Worm (Caenorhabditis elegans) whole organism, L3 larva: ENCODE measurements around the gene lact-7.

ENCODE experiments used
- R02D3.7 ChIP-seq: fragments of 150-350 bp; optimal IDR thresholded peaks from 2 replicates; lab custom pipeline; 2014; ENCODE audit warnings: missing biosample characterization, missing genetic modification characterization
- ZK546.5 ChIP-seq: sonication (generic microtip); optimal IDR thresholded peaks from 2 replicates; lab custom pipeline; 2017; ENCODE audit warnings: missing biosample characterization, missing genetic modification characterization
- ama-1 ChIP-seq: fragments of 150-350 bp; optimal IDR thresholded peaks from 2 replicates; lab custom pipeline; 2018
- ceh-16 ChIP-seq: sonication (generic microtip); optimal IDR thresholded peaks from 2 replicates; lab custom pipeline; 2017; ENCODE audit warnings: missing biosample characterization, missing genetic modification characterization
- ceh-28 ChIP-seq: fragments of 150-350 bp; optimal IDR thresholded peaks from 2 replicates; lab custom pipeline; 2014; ENCODE audit warnings: missing biosample characterization, missing genetic modification reagents, missing genetic modification characterization
- ceh-82 ChIP-seq: fragments of 150-350 bp; optimal IDR thresholded peaks from 2 replicates; lab custom pipeline; 2014; ENCODE audit warnings: missing biosample characterization, missing genetic modification characterization
- ceh-9 ChIP-seq: sonication (generic microtip); optimal IDR thresholded peaks from 2 replicates; lab custom pipeline; 2018; ENCODE audit warnings: missing biosample characterization, missing genetic modification characterization
- daf-12 ChIP-seq: fragments of 150-350 bp; optimal IDR thresholded peaks from 2 replicates; lab custom pipeline; 2014; ENCODE audit warnings: missing biosample characterization, missing genetic modification reagents, missing genetic modification characterization
- egl-27 ChIP-seq: sonication (generic microtip); optimal IDR thresholded peaks from 4 replicates; lab custom pipeline; 2017; ENCODE audit warnings: missing biosample characterization, missing genetic modification reagents, missing genetic modification characterization
- egl-5 ChIP-seq: fragments of 150-350 bp; optimal IDR thresholded peaks from 2 replicates; lab custom pipeline; 2017; ENCODE audit warnings: missing biosample characterization, missing genetic modification reagents, missing genetic modification characterization, inconsistent platforms
- elt-1 ChIP-seq: fragments of 150-350 bp; optimal IDR thresholded peaks from 2 replicates; lab custom pipeline; 2014; ENCODE audit warnings: missing biosample characterization, missing genetic modification characterization
- elt-2 ChIP-seq: sonication (generic microtip); optimal IDR thresholded peaks from 2 replicates; lab custom pipeline; 2016; ENCODE audit warnings: missing genetic modification reagents, mild to moderate bottlenecking, missing genetic modification characterization, missing compliant biosample characterization
- elt-3 ChIP-seq, 3 experiments: fragments of 150-350 bp in 1 of 3; sonication (generic microtip) in 2 of 3; optimal IDR thresholded peaks; 2 replicates in 2 of 3; 4 replicates in 1 of 3; lab custom pipeline; 2014 to 2017; ENCODE audit warnings: missing biosample characterization in 3 of 3, missing genetic modification characterization in 3 of 3
- eor-1 ChIP-seq, 2 experiments: fragments of 150-350 bp; optimal IDR thresholded peaks; 2 replicates each; lab custom pipeline; 2014 to 2018; ENCODE audit warnings: missing biosample characterization in 2 of 2, missing genetic modification characterization in 2 of 2
- fkh-10 ChIP-seq: sonication (generic microtip); optimal IDR thresholded peaks from 2 replicates; lab custom pipeline; 2017; ENCODE audit warnings: missing biosample characterization, missing genetic modification reagents, missing genetic modification characterization
- fos-1 ChIP-seq: fragments of 150-350 bp; optimal IDR thresholded peaks from 2 replicates; lab custom pipeline; 2014; ENCODE audit warnings: missing biosample characterization, missing genetic modification characterization
- hmg-11 ChIP-seq: sonication (generic microtip); optimal IDR thresholded peaks from 2 replicates; lab custom pipeline; 2016; ENCODE audit warnings: missing genetic modification characterization, missing compliant biosample characterization
- jun-1 ChIP-seq: fragments of 150-350 bp; optimal IDR thresholded peaks from 2 replicates; lab custom pipeline; 2014; ENCODE audit warnings: missing biosample characterization, missing genetic modification reagents, missing genetic modification characterization
- lin-15B ChIP-seq: fragments of 150-350 bp; optimal IDR thresholded peaks from 2 replicates; lab custom pipeline; 2014; ENCODE audit warnings: missing biosample characterization, missing genetic modification characterization
- lin-39 ChIP-seq: fragments of 150-350 bp; optimal IDR thresholded peaks from 2 replicates; lab custom pipeline; 2018; ENCODE audit warnings: missing biosample characterization, missing genetic modification reagents, missing genetic modification characterization
- lsy-12 ChIP-seq: sonication (generic microtip); optimal IDR thresholded peaks from 2 replicates; lab custom pipeline; 2016; ENCODE audit warnings: mild to moderate bottlenecking, missing genetic modification characterization, missing compliant biosample characterization
- mdl-1 ChIP-seq: fragments of 150-350 bp; optimal IDR thresholded peaks from 2 replicates; lab custom pipeline; 2014; ENCODE audit warnings: missing biosample characterization, missing genetic modification characterization
- mml-1 ChIP-seq: fragments of 150-350 bp; sonication (generic microtip); optimal IDR thresholded peaks from 3 replicates; lab custom pipeline; 2014; ENCODE audit warnings: missing biosample characterization, missing genetic modification characterization
- nfya-1 ChIP-seq: sonication (generic microtip); optimal IDR thresholded peaks from 2 replicates; lab custom pipeline; 2017; ENCODE audit warnings: missing genetic modification characterization, mild to moderate bottlenecking, missing compliant biosample characterization, antibody characterized with exemption, moderate library complexity; ENCODE audit not compliant: insufficient read depth
- nhr-11 ChIP-seq: fragments of 150-350 bp; optimal IDR thresholded peaks from 2 replicates; lab custom pipeline; 2014; ENCODE audit warnings: missing biosample characterization, missing genetic modification characterization
- nhr-12 ChIP-seq: fragments of 150-350 bp; optimal IDR thresholded peaks from 2 replicates; lab custom pipeline; 2014; ENCODE audit warnings: missing biosample characterization, missing genetic modification characterization
- nhr-23 ChIP-seq: fragments of 150-350 bp; optimal IDR thresholded peaks from 2 replicates; lab custom pipeline; 2014; ENCODE audit warnings: missing biosample characterization, missing genetic modification reagents, missing genetic modification characterization
- nhr-237 ChIP-seq: fragments of 150-350 bp; optimal IDR thresholded peaks from 2 replicates; lab custom pipeline; 2014; ENCODE audit warnings: missing biosample characterization, missing genetic modification characterization
- nhr-25 ChIP-seq: sonication (generic microtip); optimal IDR thresholded peaks from 2 replicates; lab custom pipeline; 2017; ENCODE audit warnings: missing biosample characterization, missing genetic modification characterization
- nhr-28 ChIP-seq: fragments of 150-350 bp; optimal IDR thresholded peaks from 2 replicates; lab custom pipeline; 2014; ENCODE audit warnings: missing biosample characterization, missing genetic modification characterization
- nhr-43 ChIP-seq: sonication (generic microtip); optimal IDR thresholded peaks from 2 replicates; lab custom pipeline; 2016; ENCODE audit warnings: mild to moderate bottlenecking, missing genetic modification characterization, missing compliant biosample characterization; ENCODE audit not compliant: poor library complexity, severe bottlenecking
- nhr-67 ChIP-seq: fragments of 150-350 bp; optimal IDR thresholded peaks from 2 replicates; lab custom pipeline; 2014; ENCODE audit warnings: missing biosample characterization, missing genetic modification characterization
- nhr-76 ChIP-seq: fragments of 150-350 bp; sonication (generic microtip); optimal IDR thresholded peaks from 5 replicates; lab custom pipeline; 2014; ENCODE audit warnings: missing biosample characterization, missing genetic modification characterization
- nhr-77 ChIP-seq: fragments of 150-350 bp; optimal IDR thresholded peaks from 2 replicates; lab custom pipeline; 2014; ENCODE audit warnings: missing biosample characterization, missing genetic modification characterization
- pha-4 ChIP-seq: fragments of 150-350 bp; optimal IDR thresholded peaks from 2 replicates; lab custom pipeline; 2014; ENCODE audit warnings: missing biosample characterization, missing genetic modification reagents, missing genetic modification characterization
- pqm-1 ChIP-seq: fragments of 150-350 bp; optimal IDR thresholded peaks from 2 replicates; lab custom pipeline; 2017; ENCODE audit warnings: missing biosample characterization, missing genetic modification characterization, inconsistent platforms
- sea-2 ChIP-seq: fragments of 150-350 bp; sonication (generic microtip); optimal IDR thresholded peaks from 4 replicates; lab custom pipeline; 2014; ENCODE audit warnings: missing biosample characterization, missing genetic modification reagents, missing genetic modification characterization
- skn-1 ChIP-seq: fragments of 150-350 bp; optimal IDR thresholded peaks from 2 replicates; lab custom pipeline; 2014; ENCODE audit warnings: missing biosample characterization, missing genetic modification characterization
- snpc-4 ChIP-seq: fragments of 150-350 bp; optimal IDR thresholded peaks from 2 replicates; lab custom pipeline; 2014; ENCODE audit warnings: missing biosample characterization, missing genetic modification characterization
- tbx-2 ChIP-seq: sonication (generic microtip); optimal IDR thresholded peaks from 2 replicates; lab custom pipeline; 2016; ENCODE audit warnings: mild to moderate bottlenecking, missing genetic modification characterization, missing compliant biosample characterization
- unc-39 ChIP-seq: sonication (generic microtip); optimal IDR thresholded peaks from 4 replicates; lab custom pipeline; 2017; ENCODE audit warnings: missing biosample characterization, missing genetic modification characterization
- unc-62 ChIP-seq: fragments of 150-350 bp; sonication (generic microtip); optimal IDR thresholded peaks from 4 replicates; lab custom pipeline; 2014; ENCODE audit warnings: missing biosample characterization, missing genetic modification reagents, missing genetic modification characterization
- ztf-11 ChIP-seq: fragments of 150-350 bp; optimal IDR thresholded peaks from 2 replicates; lab custom pipeline; 2014; ENCODE audit warnings: missing biosample characterization, missing genetic modification characterization
- ztf-4 ChIP-seq: fragments of 150-350 bp; optimal IDR thresholded peaks from 2 replicates; lab custom pipeline; 2014; ENCODE audit warnings: missing biosample characterization, missing genetic modification characterization

The lact-7 gene

ce11 chrX:11758809-11759208 is at the start of gene lact-7:
lact-7 (plus strand) TSS chrX:11759109.
- TF ChIP-seq pha-4 (tag; lab: Kevin White, UChicago) = peak; percentile 84
- TF ChIP-seq daf-12 (tag; lab: Kevin White, UChicago) = no peak

ce11 chrX:11710229-11710628 is 48.7 kb upstream of the lact-7 start, which contains the start of gene C44C10.11:
C44C10.11 (minus strand) TSS chrX:11710343.
- TF ChIP-seq nhr-28 = no peak
- TF ChIP-seq sea-2 (GFP tag; lab: Kevin White, UChicago) = no peak
- TF ChIP-seq nhr-77 (tag; lab: Kevin White, UChicago) = no peak
- peak; percentile 81 for TF ChIP-seq elt-2 (tag; lab: Kevin White, UChicago)
- TF ChIP-seq nhr-43 = no peak
- no peak for TF ChIP-seq lin-15B
- no peak for TF ChIP-seq mdl-1 (tag; lab: Kevin White, UChicago)
- TF ChIP-seq ama-1 (lab: Kevin White, UChicago) = no peak
- TF ChIP-seq tbx-2 = no peak
- no peak for TF ChIP-seq unc-39 (tag; lab: Kevin White, UChicago)
- peak; percentile 17 for TF ChIP-seq egl-27 (tag; lab: Kevin White, UChicago)
- TF ChIP-seq elt-3 (tag; optimal IDR thresholded peaks at IDR 0.05; lab: Kevin White, UChicago) = no peak
- peak; percentile 58 for TF ChIP-seq jun-1 (tag; lab: Kevin White, UChicago)
- TF ChIP-seq pqm-1 (tag; lab: Kevin White, UChicago) = peak; percentile 87
- no peak for TF ChIP-seq nhr-76 (tag; lab: Kevin White, UChicago)
- no peak for TF ChIP-seq unc-62 (GFP tag; lab: Kevin White, UChicago)
- peak; percentile 33 for TF ChIP-seq nhr-23 (tag; lab: Kevin White, UChicago)
- no peak for TF ChIP-seq nhr-67
- TF ChIP-seq nhr-12 = no peak
- TF ChIP-seq ztf-4 = no peak
- peak; percentile 39 for TF ChIP-seq lin-39 (tag; lab: Kevin White, UChicago)
- TF ChIP-seq fos-1 (tag; lab: Kevin White, UChicago) = no peak
- no peak for TF ChIP-seq elt-1
- peak; percentile 65 for TF ChIP-seq nfya-1
- TF ChIP-seq snpc-4 = no peak
- TF ChIP-seq nhr-25 (tag; lab: Kevin White, UChicago) = peak; percentile 49
- no peak for TF ChIP-seq ceh-9 (tag; lab: Kevin White, UChicago)
- peak; percentile 15 for TF ChIP-seq hmg-11 (tag; lab: Kevin White, UChicago)
- TF ChIP-seq nhr-11 = no peak
- no peak for TF ChIP-seq ceh-28 (tag; lab: Kevin White, UChicago)
- no peak for TF ChIP-seq fkh-10 (GFP tag; lab: Kevin White, UChicago)
- no peak for TF ChIP-seq skn-1 (tag; lab: Kevin White, UChicago)
- no peak for TF ChIP-seq egl-5 (tag; lab: Kevin White, UChicago)
- no peak for TF ChIP-seq ceh-82 (tag; lab: Kevin White, UChicago)
- TF ChIP-seq pha-4 (tag; lab: Kevin White, UChicago) = no peak
- TF ChIP-seq eor-1 (tag; optimal IDR thresholded peaks at IDR 0.05; lab: Kevin White, UChicago) = no peak
- no peak for TF ChIP-seq ZK546.5 (tag; lab: Kevin White, UChicago)
- no peak for TF ChIP-seq lsy-12 (tag; lab: Kevin White, UChicago)
- no peak for TF ChIP-seq mml-1 (tag; lab: Kevin White, UChicago)
- no peak for TF ChIP-seq R02D3.7 (tag; lab: Kevin White, UChicago)
- TF ChIP-seq, all 47 proteins: peak for 9

ce11 chrX:11711437-11712080 is 47.4 kb upstream of the lact-7 start:
- TF ChIP-seq nhr-77 (tag; lab: Kevin White, UChicago) = no peak
- no peak for TF ChIP-seq tbx-2
- TF ChIP-seq nfya-1 = no peak
- TF ChIP-seq nhr-12 = no peak
- no peak for TF ChIP-seq lsy-12 (tag; lab: Kevin White, UChicago)
- no peak for TF ChIP-seq unc-62 (GFP tag; lab: Kevin White, UChicago)
- no peak for TF ChIP-seq ZK546.5 (tag; lab: Kevin White, UChicago)
- TF ChIP-seq ztf-11 (tag; lab: Kevin White, UChicago) = no peak
- no peak for TF ChIP-seq ztf-4
- TF ChIP-seq mml-1 (tag; lab: Kevin White, UChicago) = no peak
- no peak for TF ChIP-seq pqm-1 (tag; lab: Kevin White, UChicago)
- TF ChIP-seq elt-2 (tag; lab: Kevin White, UChicago) = no peak
- no peak for TF ChIP-seq lin-39 (tag; lab: Kevin White, UChicago)
- no peak for TF ChIP-seq ceh-28 (tag; lab: Kevin White, UChicago)
- TF ChIP-seq ceh-82 (tag; lab: Kevin White, UChicago) = no peak
- no peak for TF ChIP-seq ama-1 (lab: Kevin White, UChicago)
- TF ChIP-seq ceh-16 (tag; lab: Kevin White, UChicago) = no peak
- no peak for TF ChIP-seq fos-1 (tag; lab: Kevin White, UChicago)
- no peak for TF ChIP-seq nhr-237 (tag; lab: Kevin White, UChicago)
- no peak for TF ChIP-seq nhr-11
